Worm (Caenorhabditis elegans) whole organism, late embryonic: ENCODE data around the gene Y9C2UA.1.

Experiments used
- F13H6.1 ChIP-seq: sonication (generic microtip); optimal IDR thresholded peaks from 2 replicates; lab custom pipeline; 2016; ENCODE audit warnings: missing genetic modification characterization, missing compliant biosample characterization
- ceh-2 ChIP-seq: sonication (generic microtip); optimal IDR thresholded peaks from 2 replicates; lab custom pipeline; 2016; ENCODE audit warnings: missing genotype, missing genetic modification characterization, missing compliant biosample characterization
- che-1 ChIP-seq: sonication (generic microtip); optimal IDR thresholded peaks from 2 replicates; lab custom pipeline; 2016; ENCODE audit warnings: mild to moderate bottlenecking, missing genetic modification characterization, missing compliant biosample characterization
- dve-1 ChIP-seq: sonication (generic microtip); optimal IDR thresholded peaks from 2 replicates; lab custom pipeline; 2017; ENCODE audit warnings: antibody characterized with exemption, mild to moderate bottlenecking, missing genetic modification characterization, missing compliant biosample characterization
- elt-2 ChIP-seq: sonication (generic microtip); optimal IDR thresholded peaks from 2 replicates; lab custom pipeline; 2016; ENCODE audit warnings: missing genetic modification reagents, missing genetic modification characterization, missing compliant biosample characterization
- hlh-30 ChIP-seq: sonication (generic microtip); optimal IDR thresholded peaks from 2 replicates; lab custom pipeline; 2017; ENCODE audit warnings: antibody characterized with exemption, missing genetic modification characterization, missing compliant biosample characterization; ENCODE audit not compliant: insufficient read depth
- hlh-8 ChIP-seq: sonication (generic microtip); optimal IDR thresholded peaks from 2 replicates; lab custom pipeline; 2016; ENCODE audit warnings: missing genotype, missing genetic modification characterization, missing compliant biosample characterization
- nhr-11 ChIP-seq: fragments of 150-350 bp; optimal IDR thresholded peaks from 2 replicates; lab custom pipeline; 2014; ENCODE audit warnings: missing biosample characterization, missing genetic modification characterization
- pat-9 ChIP-seq: fragments of 200-800 bp; sonication (Bioruptor generic); optimal IDR thresholded peaks from 2 replicates; lab custom pipeline; 2018; ENCODE audit warnings: mild to moderate bottlenecking, missing genetic modification characterization, moderate library complexity, missing compliant biosample characterization
- pqm-1 ChIP-seq: sonication (generic microtip); optimal IDR thresholded peaks from 2 replicates; lab custom pipeline; 2016; ENCODE audit warnings: missing genetic modification characterization, missing compliant biosample characterization
- sdc-2 ChIP-seq: sonication (generic microtip); optimal IDR thresholded peaks from 2 replicates; lab custom pipeline; 2016; ENCODE audit warnings: missing genotype, missing genetic modification characterization, missing compliant biosample characterization
- sox-4 ChIP-seq: sonication (generic microtip); optimal IDR thresholded peaks from 2 replicates; lab custom pipeline; 2017; ENCODE audit warnings: mild to moderate bottlenecking, missing genetic modification characterization, inconsistent platforms, missing compliant biosample characterization

DNA sequence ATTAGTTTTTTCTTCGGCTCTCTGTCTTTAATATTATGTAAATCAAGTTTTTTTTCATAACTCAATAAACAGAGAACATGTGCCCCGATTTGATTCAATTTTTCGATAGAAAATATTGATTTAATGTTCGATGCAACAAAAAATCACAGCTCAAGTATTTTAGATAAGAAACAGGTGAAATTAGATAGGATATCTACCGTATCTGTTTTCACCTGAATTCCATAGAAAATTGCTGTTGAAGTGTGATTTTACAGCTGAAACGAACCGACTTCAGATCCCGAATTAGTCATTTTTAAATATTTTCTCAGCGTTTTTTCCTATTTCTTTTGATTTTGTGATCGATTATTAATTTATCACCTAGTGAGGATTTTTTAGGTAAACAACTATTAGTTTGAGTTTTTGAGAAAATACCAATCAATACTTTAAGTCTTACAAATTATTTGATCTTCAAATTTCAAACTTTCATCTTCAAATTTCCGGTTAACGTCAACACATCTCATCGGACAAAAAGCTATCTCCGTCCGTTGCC lies at the start of gene Y9C2UA.1:
- TF ChIP-seq hlh-30 (tag; lab: Kevin White, UChicago), result no peak
- no peak for TF ChIP-seq pat-9 (tag; lab: Kevin White, UChicago)
- no peak for TF ChIP-seq sdc-2 (tag; lab: Kevin White, UChicago)
- no peak for TF ChIP-seq hlh-8
- TF ChIP-seq F13H6.1, result no peak
- TF ChIP-seq sox-4, result no peak
- no peak for TF ChIP-seq nhr-11 (tag; lab: Kevin White, UChicago)
- TF ChIP-seq che-1, result no peak
- no peak for TF ChIP-seq elt-2
- no peak for TF ChIP-seq ceh-2 (tag; lab: Kevin White, UChicago)
- TF ChIP-seq pqm-1, result no peak
- TF ChIP-seq dve-1 (tag; lab: Kevin White, UChicago), result no peak
